Worm (Caenorhabditis elegans) whole organism, young adult: Measurements from ENCODE around the gene hsp-17.
A peak's percentile ranks its signal among the peaks of the same experiment; 100 is the strongest.

Source experiments
- D2030.7 ChIP-seq: fragments of 200-800 bp; sonication (Bioruptor generic); IDR thresholded peaks from 2 replicates; pipeline ENCODE4 v1.3.6; 2022; ENCODE audit warnings: missing genetic modification reagents, missing genetic modification characterization, missing compliant biosample characterization
- F33H1.4 ChIP-seq: fragments of 200-800 bp; sonication (Bioruptor generic); IDR thresholded peaks from 2 replicates; pipeline ENCODE4 v1.3.6; 2022; ENCODE audit warnings: missing genetic modification reagents, missing genetic modification characterization, missing compliant biosample characterization
- F37B4.10 ChIP-seq: fragments of 200-800 bp; sonication (Bioruptor generic); IDR thresholded peaks from 2 replicates; pipeline ENCODE4 v1.3.6; 2022; ENCODE audit warnings: missing genetic modification characterization, missing compliant biosample characterization
- F52B5.7 ChIP-seq: sonication (generic microtip); optimal IDR thresholded peaks from 2 replicates; lab custom pipeline; 2016; ENCODE audit warnings: mild to moderate bottlenecking, missing genetic modification characterization, missing compliant biosample characterization
- F57C9.4 ChIP-seq: sonication (generic microtip); optimal IDR thresholded peaks from 2 replicates; lab custom pipeline; 2017; ENCODE audit warnings: mild to moderate bottlenecking, missing genetic modification characterization, missing compliant biosample characterization
- K11D2.4 ChIP-seq: fragments of 200-800 bp; sonication (Bioruptor generic); IDR thresholded peaks from 2 replicates; pipeline ENCODE4 v1.3.6; 2022; ENCODE audit warnings: missing genetic modification reagents, missing genetic modification characterization, missing compliant biosample characterization
- K12H6.12 ChIP-seq: fragments of 200-800 bp; sonication (Bioruptor generic); optimal IDR thresholded peaks from 2 replicates; lab custom pipeline; 2018; ENCODE audit warnings: mild to moderate bottlenecking, missing genetic modification characterization, missing compliant biosample characterization
- T07F8.4 ChIP-seq: sonication (generic microtip); optimal IDR thresholded peaks from 2 replicates; lab custom pipeline; 2016; ENCODE audit warnings: mild to moderate bottlenecking, missing genetic modification characterization, moderate library complexity, missing compliant biosample characterization
- Y53F4B.3 ChIP-seq: fragments of 200-800 bp; sonication (Bioruptor generic); IDR thresholded peaks from 2 replicates; pipeline ENCODE4 v1.3.6; 2022; ENCODE audit warnings: missing genetic modification reagents, missing genetic modification characterization, missing compliant biosample characterization
- Y53G8AR.9 ChIP-seq: fragments of 200-800 bp; sonication (Bioruptor generic); conservative IDR thresholded peaks from 2 replicates; pipeline ENCODE4 v1.3.6; 2022; ENCODE audit warnings: missing genetic modification reagents, missing genetic modification characterization, missing compliant biosample characterization
- Y67H2A.10 ChIP-seq: fragments of 200-800 bp; sonication (Bioruptor generic); conservative IDR thresholded peaks from 2 replicates; pipeline ENCODE4 v1.3.6; 2022; ENCODE audit warnings: missing genetic modification reagents, missing genetic modification characterization, missing compliant biosample characterization
- akir-1 ChIP-seq: fragments of 200-800 bp; sonication (Bioruptor generic); optimal IDR thresholded peaks from 2 replicates; lab custom pipeline; 2018; ENCODE audit warnings: mild to moderate bottlenecking, missing genetic modification characterization, moderate library complexity, missing compliant biosample characterization
- athp-1 ChIP-seq: sonication (generic microtip); optimal IDR thresholded peaks from 2 replicates; lab custom pipeline; 2017; ENCODE audit warnings: mild to moderate bottlenecking, missing genetic modification characterization, missing compliant biosample characterization
- ceh-91 ChIP-seq: fragments of 200-800 bp; sonication (Bioruptor generic); IDR thresholded peaks from 2 replicates; pipeline ENCODE4 v1.3.6; 2022; ENCODE audit warnings: missing genetic modification reagents, missing genetic modification characterization, missing compliant biosample characterization
- dpl-1 ChIP-seq: fragments of 150-350 bp; optimal IDR thresholded peaks from 2 replicates; lab custom pipeline; 2014; ENCODE audit warnings: missing biosample characterization, missing genetic modification reagents, missing genetic modification characterization
- egl-18 ChIP-seq: fragments of 200-800 bp; sonication (Bioruptor generic); IDR thresholded peaks from 2 replicates; pipeline ENCODE4 v1.3.6; 2022; ENCODE audit warnings: missing genetic modification reagents, missing genetic modification characterization, missing compliant biosample characterization
- egl-44 ChIP-seq: fragments of 200-800 bp; sonication (Bioruptor generic); IDR thresholded peaks from 2 replicates; pipeline ENCODE4 v1.3.6; 2022; ENCODE audit warnings: missing genetic modification reagents, missing genetic modification characterization, missing compliant biosample characterization
- egrh-3 ChIP-seq: fragments of 200-800 bp; sonication (Bioruptor generic); IDR thresholded peaks from 2 replicates; pipeline ENCODE4 v1.3.6; 2022; ENCODE audit warnings: missing genetic modification reagents, missing genetic modification characterization, missing compliant biosample characterization
- ets-4 ChIP-seq: fragments of 200-800 bp; sonication (Bioruptor generic); optimal IDR thresholded peaks from 2 replicates; lab custom pipeline; 2018; ENCODE audit warnings: mild to moderate bottlenecking, missing genetic modification characterization, missing compliant biosample characterization
- fkh-3 ChIP-seq: sonication (generic microtip); optimal IDR thresholded peaks from 2 replicates; lab custom pipeline; 2016; ENCODE audit warnings: mild to moderate bottlenecking, missing genetic modification characterization, missing compliant biosample characterization
- gei-17 ChIP-seq: fragments of 200-800 bp; sonication (Bioruptor generic); optimal IDR thresholded peaks from 2 replicates; lab custom pipeline; 2018; ENCODE audit warnings: mild to moderate bottlenecking, missing genetic modification characterization, missing compliant biosample characterization
- hlh-26 ChIP-seq: fragments of 200-800 bp; sonication (Bioruptor generic); conservative IDR thresholded peaks from 2 replicates; pipeline ENCODE4 v1.3.6; 2022; ENCODE audit warnings: missing genetic modification reagents, missing genetic modification characterization, missing compliant biosample characterization
- hmg-1.2 ChIP-seq: fragments of 200-800 bp; sonication (Bioruptor generic); IDR thresholded peaks from 2 replicates; pipeline ENCODE4 v1.3.6; 2022; ENCODE audit warnings: missing genetic modification reagents, missing genetic modification characterization, missing compliant biosample characterization
- hmg-20 ChIP-seq: fragments of 200-800 bp; sonication (Bioruptor generic); IDR thresholded peaks from 2 replicates; pipeline ENCODE4 v1.3.6; 2022; ENCODE audit warnings: missing genetic modification reagents, missing genetic modification characterization, missing compliant biosample characterization
- hrde-1 ChIP-seq: sonication (generic microtip); optimal IDR thresholded peaks from 2 replicates; lab custom pipeline; 2016; ENCODE audit warnings: missing genetic modification characterization, mild to moderate bottlenecking, missing compliant biosample characterization, moderate library complexity, missing genotype, missing genetic modification reagents, borderline replicate concordance
- lag-1 ChIP-seq: fragments of 200-800 bp; sonication (Bioruptor generic); IDR thresholded peaks from 2 replicates; pipeline ENCODE4 v1.3.6; 2022; ENCODE audit warnings: missing genetic modification reagents, missing genetic modification characterization, missing compliant biosample characterization
- let-607 ChIP-seq, 2 experiments: fragments of 200-800 bp in 1 of 2; sonication (Bioruptor generic) in 1 of 2; sonication (generic microtip) in 1 of 2; optimal IDR thresholded peaks; 2 replicates each; lab custom pipeline; 2016 to 2018; ENCODE audit warnings: mild to moderate bottlenecking in 2 of 2, missing compliant biosample characterization in 2 of 2, missing genetic modification characterization in 2 of 2, moderate library complexity in 2 of 2, missing genotype in 1 of 2
- lin-26 ChIP-seq: fragments of 200-800 bp; sonication (Bioruptor generic); IDR thresholded peaks from 2 replicates; pipeline ENCODE4 v1.3.6; 2022; ENCODE audit warnings: missing genetic modification reagents, missing genetic modification characterization, missing compliant biosample characterization
- lin-35 ChIP-seq, 3 experiments: fragments of 150-350 bp in 2 of 3; sonication (generic microtip) in 1 of 3; optimal IDR thresholded peaks; 2 replicates each; lab custom pipeline; 2014 to 2018; ENCODE audit warnings: missing biosample characterization in 3 of 3, missing genetic modification characterization in 3 of 3, missing genetic modification reagents in 3 of 3
- lin-40 ChIP-seq: sonication (generic microtip); optimal IDR thresholded peaks from 2 replicates; lab custom pipeline; 2016; ENCODE audit warnings: missing genetic modification characterization, mild to moderate bottlenecking, missing compliant biosample characterization, missing genotype, missing genetic modification reagents
- lin-54 ChIP-seq: fragments of 200-800 bp; sonication (Bioruptor generic); optimal IDR thresholded peaks from 2 replicates; lab custom pipeline; 2018; ENCODE audit warnings: mild to moderate bottlenecking, missing genetic modification characterization, missing compliant biosample characterization
- madf-10 ChIP-seq: sonication (generic microtip); optimal IDR thresholded peaks from 2 replicates; lab custom pipeline; 2016; ENCODE audit warnings: mild to moderate bottlenecking, missing genetic modification characterization, missing compliant biosample characterization
- madf-3 ChIP-seq: fragments of 200-800 bp; sonication (Bioruptor generic); IDR thresholded peaks from 2 replicates; pipeline ENCODE4 v1.3.6; 2022; ENCODE audit warnings: missing genetic modification reagents, missing genetic modification characterization, missing compliant biosample characterization
- mel-28 ChIP-seq: sonication (generic microtip); optimal IDR thresholded peaks from 2 replicates; lab custom pipeline; 2016; ENCODE audit warnings: borderline replicate concordance, mild to moderate bottlenecking, missing genetic modification characterization, missing compliant biosample characterization
- mes-4 ChIP-seq: sonication (generic microtip); optimal IDR thresholded peaks from 2 replicates; lab custom pipeline; 2016; ENCODE audit warnings: missing genotype, missing genetic modification characterization, missing compliant biosample characterization
- mxl-1 ChIP-seq: sonication (generic microtip); optimal IDR thresholded peaks from 2 replicates; lab custom pipeline; 2016; ENCODE audit warnings: missing genetic modification characterization, missing compliant biosample characterization
- nfya-1 ChIP-seq: sonication (generic microtip); optimal IDR thresholded peaks from 2 replicates; lab custom pipeline; 2017; ENCODE audit warnings: antibody characterized with exemption, missing compliant biosample characterization, missing genetic modification characterization, borderline replicate concordance; ENCODE audit not compliant: insufficient read depth
- nfyb-1 ChIP-seq: fragments of 200-800 bp; sonication (Bioruptor generic); IDR thresholded peaks from 2 replicates; pipeline ENCODE4 v1.3.6; 2022; ENCODE audit warnings: missing genetic modification reagents, missing genetic modification characterization, missing compliant biosample characterization
- nhr-179 ChIP-seq: sonication (generic microtip); optimal IDR thresholded peaks from 2 replicates; lab custom pipeline; 2016; ENCODE audit warnings: mild to moderate bottlenecking, missing genetic modification characterization, missing compliant biosample characterization
- nhr-27 ChIP-seq: fragments of 200-800 bp; sonication (Bioruptor generic); optimal IDR thresholded peaks from 2 replicates; lab custom pipeline; 2018; ENCODE audit warnings: mild to moderate bottlenecking, missing genetic modification characterization, moderate library complexity, missing compliant biosample characterization
- nhr-80 ChIP-seq: sonication (generic microtip); optimal IDR thresholded peaks from 2 replicates; lab custom pipeline; 2016; ENCODE audit warnings: missing genetic modification characterization, missing compliant biosample characterization
- nhr-90 ChIP-seq: sonication (generic microtip); optimal IDR thresholded peaks from 2 replicates; lab custom pipeline; 2016; ENCODE audit warnings: missing genotype, mild to moderate bottlenecking, missing genetic modification characterization, missing compliant biosample characterization
- snpc-1.3 ChIP-seq: sonication (generic microtip); optimal IDR thresholded peaks from 2 replicates; lab custom pipeline; 2017; ENCODE audit warnings: missing genetic modification characterization, mild to moderate bottlenecking, missing compliant biosample characterization, antibody characterized with exemption, moderate library complexity, missing genotype, missing genetic modification reagents; ENCODE audit not compliant: insufficient read depth
- tbp1 ChIP-seq: fragments of 200-800 bp; sonication (Bioruptor generic); optimal IDR thresholded peaks from 2 replicates; lab custom pipeline; 2018; ENCODE audit warnings: mild to moderate bottlenecking, missing genetic modification characterization, missing compliant biosample characterization
- xnd-1 ChIP-seq: sonication (generic microtip); optimal IDR thresholded peaks from 2 replicates; lab custom pipeline; 2016; ENCODE audit warnings: missing genotype, missing genetic modification reagents, missing genetic modification characterization, missing compliant biosample characterization
- zim-3 ChIP-seq: sonication (generic microtip); optimal IDR thresholded peaks from 2 replicates; lab custom pipeline; 2017; ENCODE audit warnings: mild to moderate bottlenecking, missing genetic modification characterization, moderate library complexity, missing compliant biosample characterization
- ztf-22 ChIP-seq: fragments of 200-800 bp; sonication (Bioruptor generic); optimal IDR thresholded peaks from 2 replicates; lab custom pipeline; 2018; ENCODE audit warnings: mild to moderate bottlenecking, missing genetic modification characterization, moderate library complexity, missing compliant biosample characterization
- ztf-25 ChIP-seq: fragments of 200-800 bp; sonication (Bioruptor generic); IDR thresholded peaks from 2 replicates; pipeline ENCODE4 v1.3.6; 2022; ENCODE audit warnings: missing genetic modification reagents, missing genetic modification characterization, missing compliant biosample characterization

Gene hsp-17

ce11 chrV:8348959-8349389, 36.8 kb downstream of the hsp-17 start (continued):
- TF ChIP-seq madf-3 (peak; percentile 67; the same call in 1 of the 2 replicates), nhr-179 (peak; percentile 57), lin-35 (GFP tag; optimal IDR thresholded peaks at IDR 0.05; lab: Kevin White, UChicago) (peak in 2 of 3 experiments; percentile 16 to 80), K12H6.12 (peak; percentile 28), mel-28 (tag; lab: Kevin White, UChicago) (no peak), let-607 (tag; optimal IDR thresholded peaks at IDR 0.05; lab: Kevin White, UChicago) (peak; percentile 43 to 59), akir-1 (peak; percentile 68), athp-1 (tag; lab: Kevin White, UChicago) (peak; percentile 71), egl-44 (GFP tag; lab: Robert Waterston, UW) (peak; percentile 86), hmg-20 (GFP tag; lab: Robert Waterston, UW) (peak; percentile 82), madf-10 (tag; lab: Kevin White, UChicago) (peak; percentile 82), hmg-1.2 (GFP tag; lab: Robert Waterston, UW) (peak; percentile 97), dpl-1 (GFP tag; lab: Kevin White, UChicago) (peak; percentile 10), fkh-3 (tag; lab: Kevin White, UChicago) (no peak), F52B5.7 (peak; percentile 46), lag-1 (GFP tag; lab: Robert Waterston, UW) (no peak), lin-26 (GFP tag; lab: Robert Waterston, UW) (peak; percentile 54), ets-4 (GFP tag; lab: Kevin White, UChicago) (peak; percentile 34), F57C9.4 (tag; lab: Kevin White, UChicago) (no peak), F37B4.10 (GFP tag; lab: Robert Waterston, UW) (no peak), lin-54 (GFP tag; lab: Kevin White, UChicago) (peak; percentile 84), mes-4 (tag; lab: Kevin White, UChicago) (peak; percentile 49), snpc-1.3 (peak; percentile 98), hlh-26 (GFP tag; lab: Robert Waterston, UW) (no peak), D2030.7 (GFP tag; lab: Robert Waterston, UW) (peak; percentile 95), ztf-25 (GFP tag; lab: Robert Waterston, UW) (no peak), tbp1 (GFP tag; lab: Kevin White, UChicago) (peak; percentile 84), nhr-27 (tag; lab: Kevin White, UChicago) (no peak), nfyb-1 (GFP tag; lab: Robert Waterston, UW) (peak; percentile 92), hrde-1 (tag; lab: Kevin White, UChicago) (peak; percentile 89), egrh-3 (GFP tag; lab: Robert Waterston, UW) (peak; percentile 50; the same call in 1 of the 2 replicates), nhr-80 (tag; lab: Kevin White, UChicago) (peak; percentile 75), Y67H2A.10 (no peak), F33H1.4 (GFP tag; lab: Robert Waterston, UW) (peak; percentile 74), lin-40 (peak; percentile 81), xnd-1 (peak; percentile 79), ztf-22 (no peak), mxl-1 (tag; lab: Kevin White, UChicago) (no peak), nfya-1 (no peak), nhr-90 (tag; lab: Kevin White, UChicago) (peak; percentile 58), Y53G8AR.9 (peak; percentile 85), zim-3 (tag; lab: Kevin White, UChicago) (peak; percentile 0), Y53F4B.3 (no peak), K11D2.4 (GFP tag; lab: Robert Waterston, UW) (peak; percentile 65; the same call in 1 of the 2 replicates), T07F8.4 (peak; percentile 54), ceh-91 (GFP tag; lab: Robert Waterston, UW) (peak; percentile 47), egl-18 (GFP tag; lab: Robert Waterston, UW) (0 out of 2 replicates have a peak, but pooled peaks have one; percentile 9), gei-17 (peak; percentile 65)
